Worm (Caenorhabditis elegans) whole organism, young adult: ENCODE results near the gene F13H10.8.

Source experiments
- C06A6.2 ChIP-seq: fragments of 200-800 bp; sonication (Bioruptor generic); conservative IDR thresholded peaks from 2 replicates; pipeline ENCODE4 v1.3.6; 2022; ENCODE audit warnings: missing genetic modification characterization, missing compliant biosample characterization
- F55B11.4 ChIP-seq: sonication (generic microtip); optimal IDR thresholded peaks from 2 replicates; lab custom pipeline; 2016; ENCODE audit warnings: missing compliant biosample characterization, missing genetic modification characterization, borderline replicate concordance; ENCODE audit not compliant: insufficient read depth
- Y53F4B.3 ChIP-seq: fragments of 200-800 bp; sonication (Bioruptor generic); IDR thresholded peaks from 2 replicates; pipeline ENCODE4 v1.3.6; 2022; ENCODE audit warnings: missing genetic modification reagents, missing genetic modification characterization, missing compliant biosample characterization
- ceh-100 ChIP-seq: fragments of 200-800 bp; sonication (Bioruptor generic); IDR thresholded peaks from 2 replicates; pipeline ENCODE4 v1.3.6; 2022; ENCODE audit warnings: missing genetic modification reagents, missing genetic modification characterization, missing compliant biosample characterization
- egl-18 ChIP-seq: fragments of 200-800 bp; sonication (Bioruptor generic); IDR thresholded peaks from 2 replicates; pipeline ENCODE4 v1.3.6; 2022; ENCODE audit warnings: missing genetic modification reagents, missing genetic modification characterization, missing compliant biosample characterization
- hlh-26 ChIP-seq: fragments of 200-800 bp; sonication (Bioruptor generic); conservative IDR thresholded peaks from 2 replicates; pipeline ENCODE4 v1.3.6; 2022; ENCODE audit warnings: missing genetic modification reagents, missing genetic modification characterization, missing compliant biosample characterization
- let-526 ChIP-seq: fragments of 200-800 bp; sonication (Bioruptor generic); IDR thresholded peaks from 2 replicates; pipeline ENCODE4 v1.3.6; 2022; ENCODE audit warnings: missing genetic modification reagents, missing genetic modification characterization, missing compliant biosample characterization
- nfya-1 ChIP-seq: sonication (generic microtip); optimal IDR thresholded peaks from 2 replicates; lab custom pipeline; 2017; ENCODE audit warnings: antibody characterized with exemption, missing compliant biosample characterization, missing genetic modification characterization, borderline replicate concordance; ENCODE audit not compliant: insufficient read depth

DNA sequence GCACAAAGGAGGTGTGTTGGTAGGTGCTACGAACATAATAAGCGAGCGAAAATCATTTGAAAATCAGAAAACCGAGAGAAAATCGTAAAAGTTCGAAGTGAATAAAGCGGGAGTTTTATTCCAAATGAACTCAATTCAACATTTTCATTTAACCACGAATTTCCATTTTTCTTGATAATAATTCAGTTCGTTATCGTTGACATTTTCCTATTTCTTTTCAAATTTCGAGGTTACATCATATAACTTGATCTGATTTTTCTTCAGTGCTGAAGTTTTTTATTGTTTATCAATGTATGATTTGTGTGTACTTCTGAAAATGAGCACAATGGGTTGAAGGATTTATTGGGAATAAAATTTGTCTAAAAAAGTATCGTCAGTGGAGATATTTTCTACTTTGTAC lies 11.3 kb downstream of the F13H10.8 start:
- TF ChIP-seq Y53F4B.3 (GFP tag; lab: Robert Waterston, UW) (no peak), hlh-26 (GFP tag; lab: Robert Waterston, UW) (no peak), F55B11.4 (tag; lab: Kevin White, UChicago) (no peak), C06A6.2 (GFP tag; lab: Robert Waterston, UW) (no peak), let-526 (GFP tag; lab: Robert Waterston, UW) (no peak), ceh-100 (no peak), nfya-1 (no peak), egl-18 (GFP tag; lab: Robert Waterston, UW) (no peak)
